Worm (Caenorhabditis elegans): ENCODE data around the gene R08C7.5.

Gene R08C7.5

DNA sequence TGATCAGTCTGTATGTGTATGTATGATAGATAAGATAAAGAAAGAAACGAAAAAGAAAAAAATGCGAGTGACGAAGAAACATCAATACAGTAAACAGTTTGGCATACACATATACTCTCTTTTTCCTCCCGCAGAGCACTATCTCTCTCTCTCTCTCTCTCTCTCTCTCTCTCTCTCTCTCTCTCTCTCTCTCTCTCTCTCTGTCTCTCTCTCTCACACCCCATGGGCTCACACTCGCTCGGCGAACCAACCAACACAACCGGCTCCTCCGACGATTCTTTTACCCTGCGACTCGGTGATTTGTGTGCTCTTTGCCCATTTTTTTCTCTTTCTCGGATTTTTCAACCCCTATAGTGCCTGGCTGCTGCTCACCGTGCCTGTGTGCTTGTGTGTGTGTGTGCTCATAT is 23.0 kb upstream of the R08C7.5 start:
- no peak for TF ChIP-seq lin-39 (tag; optimal IDR thresholded peaks at IDR 0.05)
- no peak for TF ChIP-seq ceh-82 (tag; optimal IDR thresholded peaks at IDR 0.05)
- no peak for TF ChIP-seq nhr-84 (tag; optimal IDR thresholded peaks at IDR 0.05)
- peak; percentile 5 for TF ChIP-seq irx-1 (tag; optimal IDR thresholded peaks at IDR 0.05)
- TF ChIP-seq zip-4 (GFP tag; optimal IDR thresholded peaks at IDR 0.05): peak; percentile 12
- TF ChIP-seq unc-30 (tag; optimal IDR thresholded peaks at IDR 0.05): no peak
- TF ChIP-seq nhr-77 (tag; optimal IDR thresholded peaks at IDR 0.05): peak; percentile 73
- TF ChIP-seq ets-5 (GFP tag; IDR thresholded peaks at IDR 0.05): no peak
- TF ChIP-seq efl-1 (optimal IDR thresholded peaks at IDR 0.05): peak; percentile 52 to 54
- TF ChIP-seq efl-1 (GFP tag; optimal IDR thresholded peaks at IDR 0.05 in 1 of 2): peak; percentile 12 to 93
- TF ChIP-seq rnt-1 (tag; optimal IDR thresholded peaks at IDR 0.05): peak; percentile 62
- peak; percentile 53 for TF ChIP-seq nhr-20 (tag; optimal IDR thresholded peaks at IDR 0.05)
- no peak for TF ChIP-seq sox-4 (tag; optimal IDR thresholded peaks at IDR 0.05)
- no peak for TF ChIP-seq xbp-1 (tag; optimal IDR thresholded peaks at IDR 0.05)
- peak; percentile 5 for TF ChIP-seq snu-23 (GFP tag; optimal IDR thresholded peaks at IDR 0.05)
- TF ChIP-seq lir-3 (tag; optimal IDR thresholded peaks at IDR 0.05; ENCODE audit: poor library complexity): no peak
- no peak for TF ChIP-seq ztf-4 (tag; optimal IDR thresholded peaks at IDR 0.05)
- TF ChIP-seq elt-3 (tag; optimal IDR thresholded peaks at IDR 0.05): no peak
- no peak for TF ChIP-seq ceh-88 (GFP tag; IDR thresholded peaks at IDR 0.05)
- TF ChIP-seq fkh-4 (tag; optimal IDR thresholded peaks at IDR 0.05; ENCODE audit: borderline replicate concordance): no peak
- TF ChIP-seq ztf-11 (tag; optimal IDR thresholded peaks at IDR 0.05): no peak
- no peak for TF ChIP-seq nhr-76 (tag; optimal IDR thresholded peaks at IDR 0.05)
- no peak for TF ChIP-seq isw-1 (GFP tag; IDR thresholded peaks at IDR 0.05)
- no peak for TF ChIP-seq Y116A8C.19 (tag; optimal IDR thresholded peaks at IDR 0.05; ENCODE audit: borderline replicate concordance)
- TF ChIP-seq fos-1 (tag; optimal IDR thresholded peaks at IDR 0.05): no peak
- no peak for TF ChIP-seq zag-1 (tag; optimal IDR thresholded peaks at IDR 0.05)
- no peak for TF ChIP-seq alr-1 (tag; optimal IDR thresholded peaks at IDR 0.05; ENCODE audit: borderline replicate concordance)
- no peak for TF ChIP-seq efl-3 (GFP tag; optimal IDR thresholded peaks at IDR 0.05)
- no peak for TF ChIP-seq lin-13 (GFP tag; optimal IDR thresholded peaks at IDR 0.05)
- peak; percentile 54 for TF ChIP-seq nhr-85 (tag)
- peak; percentile 77 for TF ChIP-seq elt-2 (tag; optimal IDR thresholded peaks at IDR 0.05)
- TF ChIP-seq egl-27 (tag; optimal IDR thresholded peaks at IDR 0.05): no peak
- no peak for TF ChIP-seq ces-1 (GFP tag; optimal IDR thresholded peaks at IDR 0.05)
- TF ChIP-seq nhr-11 (tag; optimal IDR thresholded peaks at IDR 0.05): no peak
- peak; percentile 40 for TF ChIP-seq tbx-2 (tag; optimal IDR thresholded peaks at IDR 0.05)
- no peak for TF ChIP-seq nhr-28 (tag; optimal IDR thresholded peaks at IDR 0.05)
- TF ChIP-seq ama-1 (optimal IDR thresholded peaks at IDR 0.05): no peak
- no peak for TF ChIP-seq fkh-10 (GFP tag; optimal IDR thresholded peaks at IDR 0.05)
- no peak for TF ChIP-seq mef-2 (tag; optimal IDR thresholded peaks at IDR 0.05)
- TF ChIP-seq swsn-7 (tag; optimal IDR thresholded peaks at IDR 0.05): peak; percentile 43
- no peak for TF ChIP-seq mdl-1 (tag; optimal IDR thresholded peaks at IDR 0.05)
- TF ChIP-seq C34B4.2 (tag; optimal IDR thresholded peaks at IDR 0.05): peak; percentile 48
- TF ChIP-seq blmp-1 (tag; optimal IDR thresholded peaks at IDR 0.05): no peak
- no peak for TF ChIP-seq ceh-8 (GFP tag; optimal IDR thresholded peaks at IDR 0.05)
- TF ChIP-seq snpc-4 (tag; optimal IDR thresholded peaks at IDR 0.05): no peak
- TF ChIP-seq sup-37 (GFP tag; optimal IDR thresholded peaks at IDR 0.05): peak; percentile 68
- TF ChIP-seq lin-35 (GFP tag; optimal IDR thresholded peaks at IDR 0.05): peak in 1 of 2 experiments; percentile 24
- peak; percentile 67 for TF ChIP-seq lin-14 (GFP tag; optimal IDR thresholded peaks at IDR 0.05)
- TF ChIP-seq C16A3.4 (tag; optimal IDR thresholded peaks at IDR 0.05): peak; percentile 3
- TF ChIP-seq dpl-1 (GFP tag; optimal IDR thresholded peaks at IDR 0.05): peak in 1 of 3 experiments; percentile 3
- TF ChIP-seq nhr-19 (GFP tag; conservative IDR thresholded peaks at IDR 0.05): peak; percentile 64
- no peak for TF ChIP-seq pqm-1 (tag; optimal IDR thresholded peaks at IDR 0.05)
- no peak for TF ChIP-seq pag-3 (tag; optimal IDR thresholded peaks at IDR 0.05; ENCODE audit: borderline replicate concordance, insufficient read depth)
- no peak for TF ChIP-seq vab-15 (tag; optimal IDR thresholded peaks at IDR 0.05)

Data from whole organism, L1 larva.